Worm (Caenorhabditis elegans) whole organism, L1 larva: ENCODE data around the gene F25B5.3.

Source experiments
- alr-1 ChIP-seq: fragments of 200-800 bp; sonication (Bioruptor generic); optimal IDR thresholded peaks from 2 replicates; lab custom pipeline; 2018; ENCODE audit warnings: borderline replicate concordance, mild to moderate bottlenecking, missing genetic modification characterization, missing compliant biosample characterization
- lin-13 ChIP-seq: fragments of 150-350 bp; optimal IDR thresholded peaks from 2 replicates; lab custom pipeline; 2014; ENCODE audit warnings: missing biosample characterization, missing genetic modification reagents, missing genetic modification characterization
- lin-35 ChIP-seq, 2 experiments: fragments of 150-350 bp; optimal IDR thresholded peaks; 2 replicates each; lab custom pipeline; 2014; ENCODE audit warnings: missing biosample characterization in 2 of 2, missing genetic modification characterization in 2 of 2, missing genetic modification reagents in 2 of 2
- lin-39 ChIP-seq: fragments of 150-350 bp; optimal IDR thresholded peaks from 2 replicates; lab custom pipeline; 2014; ENCODE audit warnings: missing biosample characterization, missing genetic modification reagents, missing genetic modification characterization
- nhr-47 ChIP-seq: sonication (generic microtip); optimal IDR thresholded peaks from 2 replicates; lab custom pipeline; 2016; ENCODE audit warnings: mild to moderate bottlenecking, missing genetic modification characterization, moderate library complexity, missing compliant biosample characterization
- snu-23 ChIP-seq: sonication (generic microtip); optimal IDR thresholded peaks from 2 replicates; lab custom pipeline; 2016; ENCODE audit warnings: missing genetic modification characterization, missing compliant biosample characterization
- tbx-2 ChIP-seq: sonication (generic microtip); optimal IDR thresholded peaks from 2 replicates; lab custom pipeline; 2016; ENCODE audit warnings: missing genetic modification characterization, missing compliant biosample characterization
- ztf-11 ChIP-seq, 2 experiments: sonication (generic microtip); optimal IDR thresholded peaks; 2 replicates each; lab custom pipeline; 2016 to 2017; ENCODE audit warnings: missing genetic modification characterization in 2 of 2, missing biosample characterization in 1 of 2, missing compliant biosample characterization in 1 of 2

- no peak for TF ChIP-seq lin-39 (tag; lab: Kevin White, UChicago)
- TF ChIP-seq tbx-2 = no peak
- TF ChIP-seq alr-1 = no peak
- TF ChIP-seq nhr-47 (tag; lab: Kevin White, UChicago) = no peak
- no peak for TF ChIP-seq snu-23 (GFP tag; lab: Kevin White, UChicago)
- TF ChIP-seq lin-35 (GFP tag; optimal IDR thresholded peaks at IDR 0.05; lab: Kevin White, UChicago) = no peak
- no peak for TF ChIP-seq lin-13
- TF ChIP-seq ztf-11 (tag; optimal IDR thresholded peaks at IDR 0.05; lab: Kevin White, UChicago) = no peak
Measured at ce11 chrIII:5930659-5931058, 18.0 kb upstream of the F25B5.3 start.
